Fruit fly (Drosophila melanogaster): Measurements from ENCODE around the gene Nepl17.

dm6 chr3R:28922744-28923143 lies 50.0 kb downstream of the Nepl17 start, which contains the start of gene CG11828:
- TF ChIP-seq psq (optimal IDR thresholded peaks at IDR 0.05) (no peak), CG8478 (optimal IDR thresholded peaks at IDR 0.05) (no peak)
